Worm (Caenorhabditis elegans): ENCODE measurements around the gene Y73F4A.1.

ce11 chrIV:9053403-9053802, 8.3 kb upstream of the Y73F4A.1 start:
- TF ChIP-seq klf-2 (GFP tag; conservative IDR thresholded peaks at IDR 0.05), result no peak
- no peak for TF ChIP-seq ztf-29 (GFP tag; IDR thresholded peaks at IDR 0.05)
- no peak for TF ChIP-seq cog-1 (tag; optimal IDR thresholded peaks at IDR 0.05)
- TF ChIP-seq ztf-23 (GFP tag; IDR thresholded peaks at IDR 0.05), result no peak
- TF ChIP-seq med-1 (GFP tag; optimal IDR thresholded peaks at IDR 0.05; ENCODE audit: insufficient read depth), result no peak
- no peak for TF ChIP-seq T22C8.4 (GFP tag; IDR thresholded peaks at IDR 0.05)
- no peak for TF ChIP-seq tab-1 (GFP tag; IDR thresholded peaks at IDR 0.05)

All from whole organism, midembryonic.